Worm (Caenorhabditis elegans) whole organism, L4 larva: ENCODE data around the gene Y75B8A.7.

Experiments used
- F10B5.3 ChIP-seq: sonication (generic microtip); optimal IDR thresholded peaks from 2 replicates; lab custom pipeline; 2016; ENCODE audit warnings: mild to moderate bottlenecking, missing genetic modification characterization, missing compliant biosample characterization
- arid-1 ChIP-seq: fragments of 200-800 bp; sonication (Bioruptor generic); conservative IDR thresholded peaks from 2 replicates; pipeline ENCODE4 v1.3.6; 2022; ENCODE audit warnings: missing genetic modification reagents, missing genetic modification characterization, missing compliant biosample characterization
- ctbp-1 ChIP-seq: fragments of 200-800 bp; sonication (Bioruptor generic); IDR thresholded peaks from 2 replicates; pipeline ENCODE4 v1.3.6; 2022; ENCODE audit warnings: missing genetic modification reagents, missing genetic modification characterization, missing compliant biosample characterization
- lin-13 ChIP-seq: fragments of 150-350 bp; optimal IDR thresholded peaks from 2 replicates; lab custom pipeline; 2014; ENCODE audit warnings: missing biosample characterization, missing genetic modification reagents, missing genetic modification characterization
- mdl-1 ChIP-seq, 2 experiments: fragments of 150-350 bp in 1 of 2; sonication (generic microtip) in 1 of 2; optimal IDR thresholded peaks; 2 replicates each; lab custom pipeline; 2014 to 2017; ENCODE audit warnings: missing biosample characterization in 2 of 2, missing genetic modification characterization in 2 of 2
- mdt-29 ChIP-seq: fragments of 200-800 bp; sonication (Bioruptor generic); IDR thresholded peaks from 2 replicates; pipeline ENCODE4 v1.3.6; 2022; ENCODE audit warnings: missing genetic modification reagents, missing genetic modification characterization, missing compliant biosample characterization
- pqm-1 ChIP-seq: sonication (generic microtip); optimal IDR thresholded peaks from 2 replicates; lab custom pipeline; 2017; ENCODE audit warnings: missing biosample characterization, missing genetic modification characterization
- skn-1 ChIP-seq: fragments of 150-350 bp; optimal IDR thresholded peaks from 2 replicates; lab custom pipeline; 2014; ENCODE audit warnings: missing biosample characterization, missing genetic modification characterization
- snpc-4 ChIP-seq: fragments of 150-350 bp; optimal IDR thresholded peaks from 2 replicates; lab custom pipeline; 2014; ENCODE audit warnings: missing biosample characterization, missing genetic modification characterization
- zip-2 ChIP-seq: fragments of 150-350 bp; optimal IDR thresholded peaks from 2 replicates; lab custom pipeline; 2014; ENCODE audit warnings: missing biosample characterization, missing genetic modification characterization

DNA sequence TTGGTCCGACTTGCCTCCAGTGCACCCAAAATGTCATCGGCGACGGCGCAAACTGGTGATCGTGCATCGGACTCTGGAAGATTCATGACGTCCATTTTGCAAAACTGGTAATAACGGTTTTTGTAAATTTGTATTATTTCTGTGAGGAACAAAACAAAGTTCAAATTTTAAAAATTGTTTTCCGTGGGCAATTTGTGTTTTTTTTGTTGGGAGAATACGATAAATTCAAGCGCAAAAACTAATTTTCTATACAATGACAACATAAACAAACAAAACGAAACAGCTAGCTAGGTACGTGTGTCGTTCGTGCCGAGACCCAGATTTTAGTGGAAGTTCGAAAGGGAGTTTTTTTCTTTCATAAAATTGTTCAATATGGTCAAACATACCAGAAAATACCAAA is 30.2 kb downstream of the Y75B8A.7 start, which contains the start of gene Y75B8A.10:
- TF ChIP-seq pqm-1 (tag; lab: Kevin White, UChicago) (no peak), skn-1 (no peak), lin-13 (GFP tag; lab: Kevin White, UChicago) (no peak), snpc-4 (tag; lab: Kevin White, UChicago) (no peak), zip-2 (tag; lab: Kevin White, UChicago) (no peak), mdt-29 (GFP tag; lab: Robert Waterston, UW) (no peak), ctbp-1 (no peak), F10B5.3 (tag; lab: Kevin White, UChicago) (no peak), arid-1 (GFP tag; lab: Robert Waterston, UW) (no peak), mdl-1 (tag; optimal IDR thresholded peaks at IDR 0.05; lab: Kevin White, UChicago) (no peak)
